Fruit fly (Drosophila melanogaster) whole organism, embryonic: ENCODE measurements around the gene IFT43.

ENCODE experiments used
- Aef1 ChIP-seq: fragments of 200-800 bp; sonication (Bioruptor generic); IDR thresholded peaks from 3 replicates; pipeline ENCODE4 v1.3.6; 2022; ENCODE audit warnings: missing biosample characterization, missing genetic modification characterization
- Asciz ChIP-seq: fragments of 200-800 bp; sonication (Bioruptor generic); optimal IDR thresholded peaks from 2 replicates; lab custom pipeline; 2017; ENCODE audit warnings: missing biosample characterization, mild to moderate bottlenecking, missing genetic modification characterization, missing genetic modification reagents
- CG10209 ChIP-seq: fragments of 200-800 bp; sonication (Bioruptor generic); optimal IDR thresholded peaks from 3 replicates; lab custom pipeline; 2017; ENCODE audit warnings: missing biosample characterization, mild to moderate bottlenecking, missing genetic modification characterization, missing genetic modification reagents
- CG10431 ChIP-seq: fragments of 200-800 bp; sonication (Bioruptor generic); optimal IDR thresholded peaks from 3 replicates; lab custom pipeline; 2018; ENCODE audit warnings: missing biosample characterization, mild to moderate bottlenecking, missing genetic modification characterization
- CG10979 ChIP-seq: fragments of 200-800 bp; sonication (Bioruptor generic); optimal IDR thresholded peaks from 2 replicates; lab custom pipeline; 2018; ENCODE audit warnings: missing biosample characterization, mild to moderate bottlenecking, missing genetic modification characterization, moderate library complexity
- CG11247 ChIP-seq: fragments of 200-800 bp; sonication (Bioruptor generic); IDR thresholded peaks from 2 replicates; pipeline ENCODE4 v1.3.6; 2022; ENCODE audit warnings: missing biosample characterization, missing genetic modification characterization
- CG12071 ChIP-seq: fragments of 200-800 bp; sonication (Bioruptor generic); optimal IDR thresholded peaks from 3 replicates; lab custom pipeline; 2018; ENCODE audit warnings: missing biosample characterization, mild to moderate bottlenecking, missing genetic modification characterization
- CG12299 ChIP-seq: fragments of 200-800 bp; sonication (Bioruptor generic); optimal IDR thresholded peaks from 2 replicates; lab custom pipeline; 2018; ENCODE audit warnings: missing biosample characterization, mild to moderate bottlenecking, missing genetic modification characterization
- CG12769 ChIP-seq: fragments of 200-800 bp; sonication (Bioruptor generic); optimal IDR thresholded peaks from 2 replicates; lab custom pipeline; 2019; ENCODE audit warnings: missing biosample characterization, mild to moderate bottlenecking, missing genetic modification characterization, moderate library complexity
- CG13296 ChIP-seq: fragments of 200-800 bp; sonication (Bioruptor generic); optimal IDR thresholded peaks from 3 replicates; lab custom pipeline; 2018; ENCODE audit warnings: missing biosample characterization, mild to moderate bottlenecking, missing genetic modification characterization
- CG13894 ChIP-seq: fragments of 200-800 bp; sonication (Bioruptor generic); optimal IDR thresholded peaks from 3 replicates; lab custom pipeline; 2018; ENCODE audit warnings: missing biosample characterization, mild to moderate bottlenecking, missing genetic modification characterization, moderate library complexity
- CG14050 ChIP-seq: fragments of 200-800 bp; sonication (Bioruptor generic); IDR thresholded peaks from 3 replicates; pipeline ENCODE4 v1.3.6; 2022; ENCODE audit warnings: missing biosample characterization, missing genetic modification characterization
- CG1647 ChIP-seq: fragments of 200-800 bp; sonication (Bioruptor generic); optimal IDR thresholded peaks from 3 replicates; lab custom pipeline; 2016; ENCODE audit warnings: missing biosample characterization, missing genetic modification characterization
- CG16779 ChIP-seq: fragments of 200-800 bp; sonication (Bioruptor generic); IDR thresholded peaks from 2 replicates; pipeline ENCODE4 v1.3.6; 2022; ENCODE audit warnings: missing biosample characterization, missing genetic modification characterization
- CG16863 ChIP-seq: fragments of 200-800 bp; sonication (Bioruptor generic); optimal IDR thresholded peaks from 3 replicates; lab custom pipeline; 2016; ENCODE audit warnings: missing biosample characterization, missing genetic modification characterization
- CG17186 ChIP-seq: fragments of 200-800 bp; sonication (Bioruptor generic); optimal IDR thresholded peaks from 3 replicates; lab custom pipeline; 2017; ENCODE audit warnings: missing biosample characterization, missing genetic modification reagents, missing genetic modification characterization
- CG2199 ChIP-seq: fragments of 200-800 bp; sonication (Bioruptor generic); IDR thresholded peaks from 3 replicates; pipeline ENCODE4 v1.3.6; 2022; ENCODE audit warnings: missing biosample characterization, missing genetic modification characterization
- CG3995 ChIP-seq: fragments of 200-800 bp; sonication (Bioruptor generic); optimal IDR thresholded peaks from 3 replicates; lab custom pipeline; 2016; ENCODE audit warnings: missing biosample characterization, missing genetic modification characterization
- Deaf1 ChIP-seq: fragments of 200-800 bp; optimal IDR thresholded peaks from 3 replicates; lab custom pipeline; 2019; ENCODE audit warnings: missing biosample characterization, mild to moderate bottlenecking, missing genetic modification characterization, moderate library complexity
- Dip2 ChIP-seq: fragments of 200-800 bp; sonication (Bioruptor generic); IDR thresholded peaks from 2 replicates; pipeline ENCODE4 v1.3.6; 2022; ENCODE audit warnings: missing biosample characterization, missing genetic modification characterization
- Doc3 ChIP-seq: fragments of 200-800 bp; sonication (Bioruptor generic); IDR thresholded peaks from 3 replicates; pipeline ENCODE4 v1.3.6; 2022; ENCODE audit warnings: missing biosample characterization, missing genetic modification characterization; ENCODE audit not compliant: partially characterized antibody
- H2.0 ChIP-seq: fragments of 200-800 bp; sonication (Bioruptor generic); IDR thresholded peaks from 2 replicates; pipeline ENCODE4 v1.3.6; 2022; ENCODE audit warnings: missing biosample characterization, missing genetic modification characterization
- HLH4C ChIP-seq: fragments of 200-800 bp; sonication (Bioruptor generic); IDR thresholded peaks from 3 replicates; pipeline ENCODE4 v1.3.6; 2022; ENCODE audit warnings: missing biosample characterization, missing genetic modification characterization; ENCODE audit not compliant: partially characterized antibody
- Hr39 ChIP-seq: fragments of >200 bp; optimal IDR thresholded peaks from 2 replicates; lab custom pipeline; 2017
- Hr78 ChIP-seq, 2 experiments: fragments of 200-800 bp in 1 of 2; fragments of >200 bp in 1 of 2; sonication (Bioruptor generic) in 1 of 2; optimal IDR thresholded peaks; 2 replicates each; lab custom pipeline; 2017 to 2019; ENCODE audit warnings: missing biosample characterization in 2 of 2, missing genetic modification characterization in 2 of 2, mild to moderate bottlenecking in 1 of 2, moderate library complexity in 1 of 2
- Myb ChIP-seq: fragments of 200-800 bp; sonication (Bioruptor generic); optimal IDR thresholded peaks from 2 replicates; lab custom pipeline; 2016; ENCODE audit warnings: missing biosample characterization, missing genetic modification characterization
- Neu2 ChIP-seq: fragments of 200-800 bp; sonication (Bioruptor generic); optimal IDR thresholded peaks from 3 replicates; lab custom pipeline; 2016; ENCODE audit warnings: missing biosample characterization, missing genetic modification characterization, borderline replicate concordance
- Nf-YA ChIP-seq: fragments of 200-800 bp; sonication (Bioruptor generic); IDR thresholded peaks from 2 replicates; pipeline ENCODE4 v1.3.6; 2022; ENCODE audit warnings: missing biosample characterization, missing genetic modification characterization
- Rfx ChIP-seq: fragments of 200-800 bp; sonication (Bioruptor generic); IDR thresholded peaks from 2 replicates; pipeline ENCODE4 v1.3.6; 2022; ENCODE audit warnings: missing biosample characterization, missing genetic modification characterization
- Sry-β ChIP-seq: fragments of 200-800 bp; sonication (Bioruptor generic); optimal IDR thresholded peaks from 2 replicates; lab custom pipeline; 2018; ENCODE audit warnings: missing biosample characterization, mild to moderate bottlenecking, missing genetic modification characterization, moderate library complexity
- TFAM ChIP-seq: fragments of 200-800 bp; sonication (Bioruptor generic); optimal IDR thresholded peaks from 2 replicates; lab custom pipeline; 2017; ENCODE audit warnings: missing biosample characterization, missing genetic modification characterization, inconsistent platforms
- Taf1 ChIP-seq: fragments of 200-800 bp; sonication (Bioruptor generic); IDR thresholded peaks from 2 replicates; pipeline ENCODE4 v1.3.6; 2022; ENCODE audit warnings: missing biosample characterization, missing genetic modification characterization
- Usf ChIP-seq: fragments of 200-800 bp; sonication (Bioruptor generic); optimal IDR thresholded peaks from 2 replicates; lab custom pipeline; 2017; ENCODE audit warnings: missing genotype, missing biosample characterization, missing genetic modification characterization
- bcd ChIP-seq: fragments of 200-800 bp; sonication (Bioruptor generic); optimal IDR thresholded peaks from 2 replicates; lab custom pipeline; 2017; ENCODE audit warnings: missing biosample characterization, mild to moderate bottlenecking, missing genetic modification characterization
- bigmax ChIP-seq: fragments of 200-800 bp; sonication (Bioruptor generic); optimal IDR thresholded peaks from 2 replicates; lab custom pipeline; 2018; ENCODE audit warnings: missing biosample characterization, mild to moderate bottlenecking, missing genetic modification characterization
- br ChIP-seq: fragments of >200 bp; optimal IDR thresholded peaks from 2 replicates; lab custom pipeline; 2017
- bsh ChIP-seq, 2 experiments: fragments of 200-800 bp; sonication (Bioruptor generic); optimal IDR thresholded peaks; 2 replicates each; lab custom pipeline; 2017 to 2018; ENCODE audit warnings: mild to moderate bottlenecking in 2 of 2, missing biosample characterization in 2 of 2, missing genetic modification characterization in 2 of 2, moderate library complexity in 1 of 2
- cg ChIP-seq: fragments of 200-800 bp; sonication (Bioruptor generic); optimal IDR thresholded peaks from 3 replicates; lab custom pipeline; 2019; ENCODE audit warnings: missing biosample characterization, mild to moderate bottlenecking, missing genetic modification characterization, moderate library complexity
- disco-r ChIP-seq: fragments of 200-800 bp; sonication (Bioruptor generic); optimal IDR thresholded peaks from 2 replicates; lab custom pipeline; 2016; ENCODE audit warnings: missing biosample characterization, missing genetic modification characterization
- exex ChIP-seq: fragments of 200-800 bp; sonication (Bioruptor generic); optimal IDR thresholded peaks from 4 replicates; lab custom pipeline; 2018; ENCODE audit warnings: missing biosample characterization, mild to moderate bottlenecking, missing genetic modification characterization, moderate library complexity
- gce ChIP-seq: fragments of 200-800 bp; sonication (Bioruptor generic); IDR thresholded peaks from 3 replicates; pipeline ENCODE4 v1.3.6; 2022; ENCODE audit warnings: missing biosample characterization, missing genetic modification characterization
- gcm ChIP-seq: fragments of 200-800 bp; sonication (Bioruptor generic); optimal IDR thresholded peaks from 2 replicates; lab custom pipeline; 2019; ENCODE audit warnings: missing biosample characterization, mild to moderate bottlenecking, missing genetic modification characterization, moderate library complexity
- lbe ChIP-seq: fragments of 200-800 bp; sonication (Bioruptor generic); optimal IDR thresholded peaks from 2 replicates; lab custom pipeline; 2016; ENCODE audit warnings: missing biosample characterization, mild to moderate bottlenecking, missing genetic modification characterization
- mirr ChIP-seq: fragments of 200-800 bp; sonication (Bioruptor generic); optimal IDR thresholded peaks from 3 replicates; lab custom pipeline; 2018; ENCODE audit warnings: missing biosample characterization, mild to moderate bottlenecking, missing genetic modification characterization
- odd ChIP-seq: fragments of 200-800 bp; sonication (Bioruptor generic); optimal IDR thresholded peaks from 2 replicates; lab custom pipeline; 2017; ENCODE audit warnings: missing biosample characterization, mild to moderate bottlenecking, missing genetic modification characterization
- pita ChIP-seq: fragments of 200-800 bp; sonication (Bioruptor generic); optimal IDR thresholded peaks from 2 replicates; lab custom pipeline; 2017; ENCODE audit warnings: missing biosample characterization, mild to moderate bottlenecking, missing genetic modification characterization
- repo ChIP-seq: fragments of 200-800 bp; sonication (Bioruptor generic); optimal IDR thresholded peaks from 2 replicates; lab custom pipeline; 2016; ENCODE audit warnings: missing biosample characterization, missing genetic modification characterization
- sim ChIP-seq: fragments of 200-800 bp; sonication (Bioruptor generic); IDR thresholded peaks from 2 replicates; pipeline ENCODE4 v1.3.6; 2022; ENCODE audit warnings: missing biosample characterization, missing genetic modification characterization
- sisA ChIP-seq: fragments of 200-800 bp; sonication (Bioruptor generic); IDR thresholded peaks from 2 replicates; pipeline ENCODE4 v1.3.6; 2022; ENCODE audit warnings: missing biosample characterization, missing genetic modification characterization
- stc ChIP-seq: fragments of 200-800 bp; sonication (Bioruptor generic); IDR thresholded peaks from 2 replicates; pipeline ENCODE4 v1.3.6; 2022; ENCODE audit warnings: missing biosample characterization, missing genetic modification characterization
- stwl ChIP-seq: fragments of 200-800 bp; sonication (Bioruptor generic); optimal IDR thresholded peaks from 3 replicates; lab custom pipeline; 2018; ENCODE audit warnings: missing biosample characterization, mild to moderate bottlenecking, missing genetic modification characterization, moderate library complexity

IFT43 gene

dm6 chr2L:12721794-12722315 lies 27.1 kb upstream of the IFT43 start, which contains the start of gene Pih1D1 (continued):
- TF ChIP-seq lbe: no peak
- TF ChIP-seq TFAM (GFP tag; lab: Kevin White, UChicago): peak; percentile 72
- no peak for TF ChIP-seq br (lab: Kevin White, UChicago)
- peak; percentile 92 for TF ChIP-seq CG14050 (GFP tag; lab: Robert Waterston, UW)
- no peak for TF ChIP-seq CG13296
- TF ChIP-seq sisA (GFP tag; lab: Robert Waterston, UW): peak; percentile 94
- peak; percentile 70 for TF ChIP-seq exex (tag; lab: Kevin White, UChicago)
- TF ChIP-seq bsh (GFP tag; optimal IDR thresholded peaks at IDR 0.05; lab: Kevin White, UChicago): peak in 1 of 2 experiments; percentile 91
- TF ChIP-seq Neu2 (GFP tag; lab: Kevin White, UChicago): peak; percentile 44
- peak; percentile 90 for TF ChIP-seq Asciz (GFP tag; lab: Kevin White, UChicago)
- TF ChIP-seq CG16863 (GFP tag; lab: Kevin White, UChicago): peak; percentile 91
- no peak for TF ChIP-seq pita
- peak; percentile 85 for TF ChIP-seq CG1647 (GFP tag; lab: Kevin White, UChicago)
- peak; percentile 95 for TF ChIP-seq Aef1 (GFP tag; lab: Robert Waterston, UW)
- peak; percentile 79 for TF ChIP-seq Deaf1 (tag; lab: Kevin White, UChicago)
- peak; percentile 95 for TF ChIP-seq CG10209 (GFP tag; lab: Kevin White, UChicago)
- peak; percentile 67 for TF ChIP-seq stwl (tag; lab: Kevin White, UChicago)
- peak; percentile 80 for TF ChIP-seq Nf-YA
- TF ChIP-seq gce (GFP tag; lab: Robert Waterston, UW): peak; percentile 88
- TF ChIP-seq HLH4C (GFP tag; lab: Robert Waterston, UW): no peak
- no peak for TF ChIP-seq bigmax
- peak; percentile 83 for TF ChIP-seq CG12071
- peak; percentile 92 for TF ChIP-seq CG10979
- no peak for TF ChIP-seq Hr39 (lab: Kevin White, UChicago)
- peak; percentile 75 for TF ChIP-seq disco-r (GFP tag; lab: Kevin White, UChicago)
- TF ChIP-seq CG13894 (tag; lab: Kevin White, UChicago): peak; percentile 91
- TF ChIP-seq gcm: no peak
- peak; percentile 76 for TF ChIP-seq Myb (GFP tag; lab: Kevin White, UChicago)
- peak; percentile 72 for TF ChIP-seq CG16779
- peak; percentile 36 for TF ChIP-seq Sry-β (GFP tag; lab: Kevin White, UChicago)
- no peak for TF ChIP-seq CG12769 (tag; lab: Kevin White, UChicago)
- peak; percentile 77 for TF ChIP-seq CG3995 (GFP tag; lab: Kevin White, UChicago)
- peak; percentile 86 for TF ChIP-seq repo (GFP tag; lab: Kevin White, UChicago)
- peak; percentile 95 for TF ChIP-seq Rfx (GFP tag; lab: Robert Waterston, UW)
- peak; percentile 69; the same call in 1 of the 2 replicates for TF ChIP-seq Dip2 (GFP tag; lab: Robert Waterston, UW)
- TF ChIP-seq Hr78 (GFP tag; optimal IDR thresholded peaks at IDR 0.05; lab: Kevin White, UChicago): no peak
- TF ChIP-seq Doc3 (GFP tag; lab: Robert Waterston, UW): no peak
- peak; percentile 95 for TF ChIP-seq stc (GFP tag; lab: Robert Waterston, UW)
- peak; percentile 6 for TF ChIP-seq cg (GFP tag; lab: Kevin White, UChicago)
- TF ChIP-seq mirr (GFP tag; lab: Kevin White, UChicago): peak; percentile 78
- TF ChIP-seq CG2199: peak; percentile 85
- peak; percentile 67 for TF ChIP-seq odd (GFP tag; lab: Kevin White, UChicago)
- TF ChIP-seq CG12299 (tag; lab: Kevin White, UChicago): peak; percentile 79
- TF ChIP-seq CG17186 (GFP tag; lab: Kevin White, UChicago): peak; percentile 59
- TF ChIP-seq Taf1: peak; percentile 93
- TF ChIP-seq sim: peak; percentile 89
- TF ChIP-seq Usf (GFP tag; lab: Kevin White, UChicago): peak; percentile 95
- TF ChIP-seq CG10431 (GFP tag; lab: Kevin White, UChicago): no peak
- peak; percentile 92 for TF ChIP-seq H2.0
- peak; percentile 91 for TF ChIP-seq CG11247 (GFP tag; lab: Robert Waterston, UW)
- TF ChIP-seq bcd (GFP tag; lab: Kevin White, UChicago): peak; percentile 98
